Fruit fly (Drosophila melanogaster) whole organism, embryonic: ENCODE data around the gene Idh3g.

Experiments used
- Asciz ChIP-seq: fragments of 200-800 bp; sonication (Bioruptor generic); optimal IDR thresholded peaks from 2 replicates; lab custom pipeline; 2017; ENCODE audit warnings: missing biosample characterization, mild to moderate bottlenecking, missing genetic modification characterization, missing genetic modification reagents
- Bdp1 ChIP-seq: fragments of 200-800 bp; sonication (Bioruptor generic); optimal IDR thresholded peaks from 3 replicates; lab custom pipeline; 2016; ENCODE audit warnings: missing biosample characterization, missing genetic modification characterization
- BtbVII ChIP-seq: fragments of 200-800 bp; sonication (Bioruptor generic); optimal IDR thresholded peaks from 3 replicates; lab custom pipeline; 2017; ENCODE audit warnings: missing biosample characterization, mild to moderate bottlenecking, missing genetic modification characterization
- CG1233 ChIP-seq: fragments of 200-800 bp; sonication (Bioruptor generic); optimal IDR thresholded peaks from 4 replicates; lab custom pipeline; 2018; ENCODE audit warnings: missing biosample characterization, mild to moderate bottlenecking, missing genetic modification characterization
- CG13624 ChIP-seq: fragments of 200-800 bp; sonication (Bioruptor generic); optimal IDR thresholded peaks from 2 replicates; lab custom pipeline; 2016; ENCODE audit warnings: missing biosample characterization, missing genetic modification characterization
- CG13894 ChIP-seq: fragments of 200-800 bp; sonication (Bioruptor generic); optimal IDR thresholded peaks from 3 replicates; lab custom pipeline; 2018; ENCODE audit warnings: missing biosample characterization, mild to moderate bottlenecking, missing genetic modification characterization, moderate library complexity
- CG17186 ChIP-seq: fragments of 200-800 bp; sonication (Bioruptor generic); optimal IDR thresholded peaks from 3 replicates; lab custom pipeline; 2017; ENCODE audit warnings: missing biosample characterization, missing genetic modification reagents, missing genetic modification characterization
- CG2129 ChIP-seq: fragments of 200-800 bp; sonication (Bioruptor generic); IDR thresholded peaks from 2 replicates; pipeline ENCODE4 v1.3.6; 2022; ENCODE audit warnings: missing biosample characterization, missing genetic modification characterization; ENCODE audit not compliant: partially characterized antibody
- CG2202 ChIP-seq: fragments of 200-800 bp; sonication (Bioruptor generic); optimal IDR thresholded peaks from 2 replicates; lab custom pipeline; 2018; ENCODE audit warnings: missing biosample characterization, mild to moderate bottlenecking, missing genetic modification characterization
- CG3407 ChIP-seq: fragments of 200-800 bp; sonication (Bioruptor generic); optimal IDR thresholded peaks from 2 replicates; lab custom pipeline; 2018; ENCODE audit warnings: missing biosample characterization, mild to moderate bottlenecking, missing genetic modification characterization
- CG34224 ChIP-seq: fragments of 200-800 bp; sonication (Bioruptor generic); IDR thresholded peaks from 3 replicates; pipeline ENCODE4 v1.3.6; 2022; ENCODE audit warnings: missing biosample characterization, missing genetic modification characterization; ENCODE audit not compliant: partially characterized antibody
- CG34376 ChIP-seq: fragments of 200-800 bp; sonication (Bioruptor generic); optimal IDR thresholded peaks from 2 replicates; lab custom pipeline; 2018; ENCODE audit warnings: missing biosample characterization, mild to moderate bottlenecking, missing genetic modification characterization
- CG34422 ChIP-seq: fragments of 200-800 bp; sonication (Bioruptor generic); IDR thresholded peaks from 3 replicates; pipeline ENCODE4 v1.3.6; 2022; ENCODE audit warnings: missing biosample characterization, missing genetic modification characterization
- CG3847 ChIP-seq: fragments of 200-800 bp; sonication (Bioruptor generic); IDR thresholded peaks from 2 replicates; pipeline ENCODE4 v1.3.6; 2022; ENCODE audit warnings: missing biosample characterization, missing genetic modification characterization
- CG4707 ChIP-seq: fragments of 200-800 bp; sonication (Bioruptor generic); optimal IDR thresholded peaks from 2 replicates; lab custom pipeline; 2018; ENCODE audit warnings: missing biosample characterization, mild to moderate bottlenecking, missing genetic modification characterization, moderate library complexity
- CG4820 ChIP-seq: fragments of 200-800 bp; sonication (Bioruptor generic); optimal IDR thresholded peaks from 3 replicates; lab custom pipeline; 2016; ENCODE audit warnings: missing biosample characterization, missing genetic modification characterization
- CG6254 ChIP-seq: fragments of 200-800 bp; sonication (Bioruptor generic); optimal IDR thresholded peaks from 3 replicates; lab custom pipeline; 2017; ENCODE audit warnings: mild to moderate bottlenecking, missing biosample characterization, missing genetic modification reagents, missing genetic modification characterization
- CG6813 ChIP-seq: fragments of 200-800 bp; sonication (Bioruptor generic); optimal IDR thresholded peaks from 2 replicates; lab custom pipeline; 2017; ENCODE audit warnings: missing biosample characterization, missing genetic modification characterization, mild to moderate bottlenecking, moderate library complexity, missing genetic modification reagents
- CG7786 ChIP-seq: fragments of 200-800 bp; sonication (Bioruptor generic); optimal IDR thresholded peaks from 2 replicates; lab custom pipeline; 2016; ENCODE audit warnings: missing biosample characterization, missing genetic modification characterization
- CG9797 ChIP-seq: fragments of 200-800 bp; sonication (Bioruptor generic); optimal IDR thresholded peaks from 3 replicates; lab custom pipeline; 2018; ENCODE audit warnings: missing biosample characterization, mild to moderate bottlenecking, missing genetic modification characterization
- CG9817 ChIP-seq: fragments of 200-800 bp; sonication (Bioruptor generic); optimal IDR thresholded peaks from 2 replicates; lab custom pipeline; 2018; ENCODE audit warnings: missing biosample characterization, mild to moderate bottlenecking, missing genetic modification characterization, moderate library complexity
- Chrac-16 ChIP-seq: fragments of 200-800 bp; sonication (Bioruptor generic); optimal IDR thresholded peaks from 3 replicates; lab custom pipeline; 2016; ENCODE audit warnings: missing biosample characterization, missing genetic modification characterization
- Dbx ChIP-seq: fragments of 200-800 bp; sonication (Bioruptor generic); IDR thresholded peaks from 3 replicates; pipeline ENCODE4 v1.3.6; 2022; ENCODE audit warnings: missing biosample characterization, missing genetic modification characterization
- Deaf1 ChIP-seq: fragments of 200-800 bp; optimal IDR thresholded peaks from 3 replicates; lab custom pipeline; 2019; ENCODE audit warnings: missing biosample characterization, mild to moderate bottlenecking, missing genetic modification characterization, moderate library complexity
- Lim3 ChIP-seq: fragments of 200-800 bp; sonication (Bioruptor generic); IDR thresholded peaks from 2 replicates; pipeline ENCODE4 v1.3.6; 2022; ENCODE audit warnings: missing biosample characterization, missing genetic modification characterization
- Mes4 ChIP-seq: fragments of 200-800 bp; sonication (Bioruptor generic); optimal IDR thresholded peaks from 2 replicates; lab custom pipeline; 2016; ENCODE audit warnings: missing biosample characterization, missing genetic modification characterization
- Myb ChIP-seq: fragments of 200-800 bp; sonication (Bioruptor generic); optimal IDR thresholded peaks from 2 replicates; lab custom pipeline; 2016; ENCODE audit warnings: missing biosample characterization, missing genetic modification characterization
- Rfx ChIP-seq: fragments of 200-800 bp; sonication (Bioruptor generic); IDR thresholded peaks from 2 replicates; pipeline ENCODE4 v1.3.6; 2022; ENCODE audit warnings: missing biosample characterization, missing genetic modification characterization
- Taf1 ChIP-seq: fragments of 200-800 bp; sonication (Bioruptor generic); IDR thresholded peaks from 2 replicates; pipeline ENCODE4 v1.3.6; 2022; ENCODE audit warnings: missing biosample characterization, missing genetic modification characterization
- Vsx1 ChIP-seq: fragments of 200-800 bp; sonication (Bioruptor generic); optimal IDR thresholded peaks from 2 replicates; lab custom pipeline; 2017; ENCODE audit warnings: missing biosample characterization, mild to moderate bottlenecking, missing genetic modification characterization, missing genetic modification reagents
- ac ChIP-seq: fragments of 200-800 bp; sonication (Bioruptor generic); optimal IDR thresholded peaks from 3 replicates; lab custom pipeline; 2017; ENCODE audit warnings: missing biosample characterization, mild to moderate bottlenecking, missing genetic modification characterization
- az2 ChIP-seq: fragments of 200-800 bp; sonication (Bioruptor generic); optimal IDR thresholded peaks from 3 replicates; lab custom pipeline; 2016; ENCODE audit warnings: missing biosample characterization, missing genetic modification characterization
- bsh ChIP-seq, 2 experiments: fragments of 200-800 bp; sonication (Bioruptor generic); optimal IDR thresholded peaks; 2 replicates each; lab custom pipeline; 2017 to 2018; ENCODE audit warnings: mild to moderate bottlenecking in 2 of 2, missing biosample characterization in 2 of 2, missing genetic modification characterization in 2 of 2, moderate library complexity in 1 of 2
- cwo ChIP-seq: fragments of 200-800 bp; sonication (Bioruptor generic); optimal IDR thresholded peaks from 3 replicates; lab custom pipeline; 2017; ENCODE audit warnings: missing biosample characterization, missing genetic modification characterization, mild to moderate bottlenecking, moderate library complexity, missing genetic modification reagents
- dmrt11E ChIP-seq: fragments of 200-800 bp; sonication (Bioruptor generic); optimal IDR thresholded peaks from 3 replicates; lab custom pipeline; 2018; ENCODE audit warnings: missing biosample characterization, mild to moderate bottlenecking, missing genetic modification characterization, moderate library complexity
- en ChIP-seq: fragments of 200-800 bp; sonication (Bioruptor generic); optimal IDR thresholded peaks from 2 replicates; lab custom pipeline; 2016; ENCODE audit warnings: missing biosample characterization, missing genetic modification characterization
- fd3F ChIP-seq: fragments of 200-800 bp; sonication (Bioruptor generic); optimal IDR thresholded peaks from 2 replicates; lab custom pipeline; 2018; ENCODE audit warnings: missing biosample characterization, mild to moderate bottlenecking, missing genetic modification characterization, moderate library complexity
- ftz-f1 ChIP-seq: fragments of 200-800 bp; sonication (Bioruptor generic); optimal IDR thresholded peaks from 2 replicates; lab custom pipeline; 2016; ENCODE audit warnings: missing biosample characterization, missing genetic modification characterization
- gcm ChIP-seq: fragments of 200-800 bp; sonication (Bioruptor generic); optimal IDR thresholded peaks from 2 replicates; lab custom pipeline; 2019; ENCODE audit warnings: missing biosample characterization, mild to moderate bottlenecking, missing genetic modification characterization, moderate library complexity
- her ChIP-seq: fragments of 200-800 bp; sonication (Bioruptor generic); optimal IDR thresholded peaks from 2 replicates; lab custom pipeline; 2016; ENCODE audit warnings: missing biosample characterization, missing genetic modification characterization
- hth ChIP-seq: fragments of >200 bp; optimal IDR thresholded peaks from 2 replicates; lab custom pipeline; 2017; ENCODE audit warnings: inconsistent platforms
- jumu ChIP-seq: fragments of 200-800 bp; sonication (Bioruptor generic); optimal IDR thresholded peaks from 3 replicates; lab custom pipeline; 2016; ENCODE audit warnings: missing biosample characterization, missing genetic modification characterization
- lab ChIP-seq: fragments of 200-800 bp; sonication (Bioruptor generic); optimal IDR thresholded peaks from 3 replicates; lab custom pipeline; 2017; ENCODE audit warnings: missing biosample characterization, missing genetic modification characterization, mild to moderate bottlenecking, moderate library complexity, missing genetic modification reagents
- pros ChIP-seq: fragments of 200-800 bp; sonication (Bioruptor generic); optimal IDR thresholded peaks from 3 replicates; lab custom pipeline; 2019; ENCODE audit warnings: missing biosample characterization, mild to moderate bottlenecking, missing genetic modification characterization, moderate library complexity
- ro ChIP-seq: fragments of 200-800 bp; sonication (Bioruptor generic); IDR thresholded peaks from 2 replicates; pipeline ENCODE4 v1.3.6; 2022; ENCODE audit warnings: missing biosample characterization, missing genetic modification characterization
- sc ChIP-seq, 3 experiments: fragments of >200 bp in 2 of 3; fragments of 200-800 bp in 1 of 3; sonication (Bioruptor generic) in 1 of 3; optimal IDR thresholded peaks; 2 replicates in 2 of 3; 3 replicates in 1 of 3; lab custom pipeline; 2017; ENCODE audit warnings: mild to moderate bottlenecking in 1 of 3, missing biosample characterization in 1 of 3, missing genetic modification characterization in 1 of 3, missing genetic modification reagents in 1 of 3
- sens ChIP-seq: fragments of 200-800 bp; sonication (Bioruptor generic); peaks from one replicate; lab custom pipeline; 2016; ENCODE audit warnings: missing biosample characterization, missing genetic modification characterization
- slbo ChIP-seq: fragments of 200-800 bp; sonication (Bioruptor generic); IDR thresholded peaks from 2 replicates; pipeline ENCODE4 v1.3.6; 2022; ENCODE audit warnings: missing biosample characterization, missing genetic modification characterization
- vfl ChIP-seq: fragments of 200-800 bp; sonication (Bioruptor generic); optimal IDR thresholded peaks from 2 replicates; lab custom pipeline; 2016; ENCODE audit warnings: missing biosample characterization, missing genetic modification characterization

Gene Idh3g

DNA sequence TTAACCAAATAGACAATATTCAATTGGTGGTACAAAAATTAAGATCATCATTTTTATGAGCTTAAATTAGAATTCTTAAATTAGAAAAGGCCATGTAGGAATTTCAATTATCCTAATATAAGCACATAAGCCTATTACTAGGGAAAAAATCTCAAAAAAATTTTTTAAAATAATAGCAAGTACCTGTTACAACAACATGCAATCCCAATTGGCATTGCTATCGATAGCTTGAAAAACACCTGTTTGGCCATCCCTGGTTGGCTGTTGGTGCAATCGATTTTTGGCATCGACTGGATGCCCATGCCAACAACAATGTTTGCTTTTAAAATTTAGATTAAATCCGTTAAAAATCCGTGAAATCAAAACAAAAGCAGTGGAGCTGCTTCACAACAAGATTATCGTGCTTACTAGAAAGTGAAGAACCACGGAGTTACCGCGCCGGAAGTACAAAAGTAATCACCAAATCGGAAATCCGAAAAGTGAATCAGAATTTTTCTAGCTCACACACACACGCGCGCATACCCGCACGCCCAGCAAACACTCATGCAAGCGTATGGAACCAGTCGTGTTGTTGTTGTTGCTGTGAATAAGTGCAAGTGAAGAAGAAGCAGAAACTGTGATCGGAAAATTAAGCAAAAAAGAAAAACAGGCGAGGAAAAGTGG lies 19.0 kb upstream of the Idh3g start, which contains the start of gene RASSF8 (continued):
- TF ChIP-seq bsh (GFP tag; optimal IDR thresholded peaks at IDR 0.05; lab: Kevin White, UChicago) (peak in 1 of 2 experiments; percentile 16), CG3407 (GFP tag; lab: Kevin White, UChicago) (no peak), Bdp1 (GFP tag; lab: Kevin White, UChicago) (no peak), gcm (GFP tag; lab: Kevin White, UChicago) (peak; percentile 74), CG6254 (no peak), CG34224 (peak; percentile 45; the same call in 2 of the 3 replicates), ro (no peak), jumu (GFP tag; lab: Kevin White, UChicago) (no peak), Deaf1 (no peak), hth (lab: Kevin White, UChicago) (no peak), Lim3 (no peak), vfl (GFP tag; lab: Kevin White, UChicago) (no peak), cwo (GFP tag; lab: Kevin White, UChicago) (no peak), CG4820 (GFP tag; lab: Kevin White, UChicago) (peak; percentile 17), en (no peak), Rfx (peak; percentile 76), pros (no peak), CG7786 (GFP tag; lab: Kevin White, UChicago) (no peak), CG1233 (peak; percentile 7), CG34422 (no peak), CG9817 (tag; lab: Kevin White, UChicago) (peak; percentile 29), Myb (GFP tag; lab: Kevin White, UChicago) (peak; percentile 57), ac (GFP tag; lab: Kevin White, UChicago) (no peak), CG13894 (tag; lab: Kevin White, UChicago) (peak; percentile 1), CG9797 (GFP tag; lab: Kevin White, UChicago) (no peak), CG17186 (GFP tag; lab: Kevin White, UChicago) (no peak), dmrt11E (tag; lab: Kevin White, UChicago) (no peak), Asciz (no peak), CG3847 (GFP tag; lab: Robert Waterston, UW) (peak; percentile 22; the same call in 1 of the 2 replicates), lab (no peak), fd3F (GFP tag; lab: Kevin White, UChicago) (no peak), CG4707 (GFP tag; lab: Kevin White, UChicago) (no peak), CG2202 (tag; lab: Kevin White, UChicago) (no peak), slbo (peak; percentile 78), CG6813 (no peak), az2 (no peak), Chrac-16 (no peak), sens (GFP tag; lab: Kevin White, UChicago) (peak; percentile 88), Mes4 (no peak), Vsx1 (GFP tag; lab: Kevin White, UChicago) (no peak), Taf1 (GFP tag; lab: Robert Waterston, UW) (no peak), CG13624 (GFP tag; lab: Kevin White, UChicago) (no peak), sc (optimal IDR thresholded peaks at IDR 0.05; lab: Kevin White, UChicago) (no peak), sc (GFP tag; optimal IDR thresholded peaks at IDR 0.05; lab: Kevin White, UChicago) (no peak), ftz-f1 (no peak), Dbx (GFP tag; lab: Robert Waterston, UW) (peak; percentile 64; the same call in 2 of the 3 replicates), BtbVII (GFP tag; lab: Kevin White, UChicago) (no peak), CG34376 (GFP tag; lab: Kevin White, UChicago) (no peak), her (GFP tag; lab: Kevin White, UChicago) (peak; percentile 32), CG2129 (GFP tag; lab: Robert Waterston, UW) (no peak)
